Fruit fly (Drosophila melanogaster): ENCODE measurements around the gene CG2681.

The CG2681 gene

dm6 chrX:2707377-2708090 lies 950 bp upstream of the CG2681 start, which contains the start of gene CG2680:
TSS of gene CG2680 (minus strand) at chrX:2707427.
- TF ChIP-seq CG14711 (tag; optimal IDR thresholded peaks at IDR 0.05), result no peak

- TF ChIP-seq CG11617 (GFP tag; optimal IDR thresholded peaks at IDR 0.05) (no peak), cnc (optimal IDR thresholded peaks at IDR 0.05) (no peak), tj (GFP tag; optimal IDR thresholded peaks at IDR 0.05) (no peak), CG1620 (GFP tag; optimal IDR thresholded peaks at IDR 0.05) (peak; percentile 0), ovo (GFP tag; optimal IDR thresholded peaks at IDR 0.05) (no peak), CG14711 (tag; optimal IDR thresholded peaks at IDR 0.05) (no peak), toe (GFP tag; optimal IDR thresholded peaks at IDR 0.05) (no peak), cic (GFP tag; optimal IDR thresholded peaks at IDR 0.05) (no peak), CG5204 (GFP tag; optimal IDR thresholded peaks at IDR 0.05) (no peak), CG12768 (GFP tag; optimal IDR thresholded peaks at IDR 0.05) (no peak), kay (GFP tag; ENCODE audit: borderline replicate concordance) (no peak), Hr96 (GFP tag; optimal IDR thresholded peaks at IDR 0.05) (no peak), Crg-1 (GFP tag; optimal IDR thresholded peaks at IDR 0.05) (no peak), CG7101 (tag; optimal IDR thresholded peaks at IDR 0.05) (peak; percentile 20), CG33017 (tag; optimal IDR thresholded peaks at IDR 0.05) (no peak), pad (GFP tag; optimal IDR thresholded peaks at IDR 0.05) (peak; percentile 9), Clk (GFP tag; optimal IDR thresholded peaks at IDR 0.05) (no peak), CG7045 (GFP tag; optimal IDR thresholded peaks at IDR 0.05) (no peak), bab1 (GFP tag; optimal IDR thresholded peaks at IDR 0.05) (peak; percentile 20), Mnt (GFP tag; optimal IDR thresholded peaks at IDR 0.05) (peak; percentile 45)
Measured at dm6 chrX:2713776-2714175, 5.3 kb downstream of the CG2681 start, which contains the start of the genes CG2685 and CG2694. TSS of gene CG2685 (minus strand) at chrX:2713960. TSS of gene CG2694 (plus strand) at chrX:2714079.

dm6 chrX:2714730-2715129 lies 6.2 kb downstream of the CG2681 start:
- TF ChIP-seq CG12768 (GFP tag; optimal IDR thresholded peaks at IDR 0.05) (no peak), cnc (optimal IDR thresholded peaks at IDR 0.05) (no peak), ovo (GFP tag; optimal IDR thresholded peaks at IDR 0.05) (no peak), CG7045 (GFP tag; optimal IDR thresholded peaks at IDR 0.05) (no peak), cic (GFP tag; optimal IDR thresholded peaks at IDR 0.05) (no peak), toe (GFP tag; optimal IDR thresholded peaks at IDR 0.05) (no peak), bab1 (GFP tag; optimal IDR thresholded peaks at IDR 0.05) (peak; percentile 90), Clk (GFP tag; optimal IDR thresholded peaks at IDR 0.05) (no peak), Hr96 (GFP tag; optimal IDR thresholded peaks at IDR 0.05) (no peak), CG7101 (tag; optimal IDR thresholded peaks at IDR 0.05) (no peak), CG11617 (GFP tag; optimal IDR thresholded peaks at IDR 0.05) (peak; percentile 29), kay (GFP tag; ENCODE audit: borderline replicate concordance) (no peak), CG5204 (GFP tag; optimal IDR thresholded peaks at IDR 0.05) (no peak), CG14711 (tag; optimal IDR thresholded peaks at IDR 0.05) (peak; percentile 15), pad (GFP tag; optimal IDR thresholded peaks at IDR 0.05) (peak; percentile 34), Mnt (GFP tag; optimal IDR thresholded peaks at IDR 0.05) (no peak), tj (GFP tag; optimal IDR thresholded peaks at IDR 0.05) (peak; percentile 12), Crg-1 (GFP tag; optimal IDR thresholded peaks at IDR 0.05) (peak; percentile 1), CG33017 (tag; optimal IDR thresholded peaks at IDR 0.05) (no peak), CG1620 (GFP tag; optimal IDR thresholded peaks at IDR 0.05) (peak; percentile 7)

- TF ChIP-seq Mnt (GFP tag; optimal IDR thresholded peaks at IDR 0.05) (peak; percentile 40), bab1 (GFP tag; optimal IDR thresholded peaks at IDR 0.05) (peak; percentile 72), CG1620 (GFP tag; optimal IDR thresholded peaks at IDR 0.05) (peak; percentile 19), toe (GFP tag; optimal IDR thresholded peaks at IDR 0.05) (no peak), ovo (GFP tag; optimal IDR thresholded peaks at IDR 0.05) (no peak), CG33017 (tag; optimal IDR thresholded peaks at IDR 0.05) (no peak), Clk (GFP tag; optimal IDR thresholded peaks at IDR 0.05) (no peak)
Measured at dm6 chrX:2720122-2720521, 11.6 kb downstream of the CG2681 start, which contains the start of gene CG2701. TSS of gene CG2701 (minus strand) at chrX:2720327.

dm6 chrX:2726420-2726819 lies 17.9 kb downstream of the CG2681 start, which contains the start of gene vilya:
TSS of gene vilya (plus strand) at chrX:2726678.
- TF ChIP-seq bab1 (GFP tag; optimal IDR thresholded peaks at IDR 0.05) (no peak), CG7101 (tag; optimal IDR thresholded peaks at IDR 0.05) (no peak), ovo (GFP tag; optimal IDR thresholded peaks at IDR 0.05) (no peak), CG11617 (GFP tag; optimal IDR thresholded peaks at IDR 0.05) (no peak)

dm6 chrX:2727506-2727905 lies 19.0 kb downstream of the CG2681 start, which contains the start of gene dwg:
TSS of gene dwg (plus strand) at chrX:2727698.
- no peak for TF ChIP-seq CG14711 (tag; optimal IDR thresholded peaks at IDR 0.05)
- TF ChIP-seq bab1 (GFP tag; optimal IDR thresholded peaks at IDR 0.05), result peak; percentile 29

- TF ChIP-seq pad (GFP tag; optimal IDR thresholded peaks at IDR 0.05) (peak; percentile 60), CG7101 (tag; optimal IDR thresholded peaks at IDR 0.05) (peak; percentile 68), CG11617 (GFP tag; optimal IDR thresholded peaks at IDR 0.05) (peak; percentile 77), CG12768 (GFP tag; optimal IDR thresholded peaks at IDR 0.05) (peak; percentile 63), Clk (GFP tag; optimal IDR thresholded peaks at IDR 0.05) (peak; percentile 45), toe (GFP tag; optimal IDR thresholded peaks at IDR 0.05) (no peak), Crg-1 (GFP tag; optimal IDR thresholded peaks at IDR 0.05) (peak; percentile 32), CG5204 (GFP tag; optimal IDR thresholded peaks at IDR 0.05) (no peak), cic (GFP tag; optimal IDR thresholded peaks at IDR 0.05) (no peak), tj (GFP tag; optimal IDR thresholded peaks at IDR 0.05) (peak; percentile 35), bab1 (GFP tag; optimal IDR thresholded peaks at IDR 0.05) (peak; percentile 77), kay (GFP tag; ENCODE audit: borderline replicate concordance) (no peak), CG1620 (GFP tag; optimal IDR thresholded peaks at IDR 0.05) (peak; percentile 66), CG7045 (GFP tag; optimal IDR thresholded peaks at IDR 0.05) (peak; percentile 40), CG14711 (tag; optimal IDR thresholded peaks at IDR 0.05) (peak; percentile 50), Hr96 (GFP tag; optimal IDR thresholded peaks at IDR 0.05) (no peak), Mnt (GFP tag; optimal IDR thresholded peaks at IDR 0.05) (peak; percentile 98), CG33017 (tag; optimal IDR thresholded peaks at IDR 0.05) (peak; percentile 29), cnc (optimal IDR thresholded peaks at IDR 0.05) (no peak), ovo (GFP tag; optimal IDR thresholded peaks at IDR 0.05) (peak; percentile 44)
Measured at dm6 chrX:2732127-2732526, 23.6 kb downstream of the CG2681 start, which contains the start of the genes ttm50 and CG2712. TSS of gene ttm50 (minus strand) at chrX:2732190. TSS of gene CG2712 (plus strand) at chrX:2732469.
